Worm (Caenorhabditis elegans) whole organism, mixed stage, embryonic: ENCODE measurements around the gene Y110A2AL.1.

Experiments
- M03D4.4 ChIP-seq: sonication (generic microtip); optimal IDR thresholded peaks from 2 replicates; lab custom pipeline; 2017; ENCODE audit warnings: mild to moderate bottlenecking, missing genetic modification characterization, missing compliant biosample characterization
- bed-3 ChIP-seq: fragments of 200-800 bp; sonication (Bioruptor generic); optimal IDR thresholded peaks from 3 replicates; lab custom pipeline; 2018; ENCODE audit warnings: mild to moderate bottlenecking, missing genetic modification characterization, moderate library complexity, missing compliant biosample characterization
- blmp-1 ChIP-seq: fragments of 150-350 bp; optimal IDR thresholded peaks from 2 replicates; lab custom pipeline; 2014; ENCODE audit warnings: missing biosample characterization, missing genetic modification characterization
- ceh-39 ChIP-seq: fragments of 150-350 bp; optimal IDR thresholded peaks from 2 replicates; lab custom pipeline; 2014; ENCODE audit warnings: missing biosample characterization, missing genetic modification characterization
- ceh-43 ChIP-seq: fragments of 200-800 bp; sonication (Bioruptor generic); optimal IDR thresholded peaks from 2 replicates; lab custom pipeline; 2018; ENCODE audit warnings: mild to moderate bottlenecking, missing genetic modification characterization, moderate library complexity, missing compliant biosample characterization
- ceh-83 ChIP-seq: fragments of 200-800 bp; sonication (Bioruptor generic); optimal IDR thresholded peaks from 2 replicates; lab custom pipeline; 2018; ENCODE audit warnings: mild to moderate bottlenecking, missing genetic modification characterization, missing compliant biosample characterization
- ces-1 ChIP-seq: fragments of 150-350 bp; optimal IDR thresholded peaks from 2 replicates; lab custom pipeline; 2014; ENCODE audit warnings: missing biosample characterization, missing genetic modification reagents, missing genetic modification characterization
- drap-1 ChIP-seq: fragments of 200-800 bp; sonication (Bioruptor generic); optimal IDR thresholded peaks from 3 replicates; lab custom pipeline; 2018; ENCODE audit warnings: mild to moderate bottlenecking, missing genetic modification characterization, missing compliant biosample characterization
- elt-1 ChIP-seq: sonication (generic microtip); optimal IDR thresholded peaks from 2 replicates; lab custom pipeline; 2017; ENCODE audit warnings: missing genetic modification characterization, mild to moderate bottlenecking, missing compliant biosample characterization, antibody characterized with exemption, moderate library complexity, borderline replicate concordance; ENCODE audit not compliant: insufficient read depth
- elt-3 ChIP-seq: fragments of 150-350 bp; optimal IDR thresholded peaks from 2 replicates; lab custom pipeline; 2014; ENCODE audit warnings: missing biosample characterization, missing genetic modification characterization
- flh-1 ChIP-seq: fragments of 200-800 bp; sonication (Bioruptor generic); optimal IDR thresholded peaks from 2 replicates; lab custom pipeline; 2018; ENCODE audit warnings: mild to moderate bottlenecking, missing genetic modification characterization, moderate library complexity, missing compliant biosample characterization
- ham-2 ChIP-seq: fragments of 200-800 bp; sonication (Bioruptor generic); optimal IDR thresholded peaks from 2 replicates; lab custom pipeline; 2018; ENCODE audit warnings: mild to moderate bottlenecking, missing genetic modification characterization, missing compliant biosample characterization
- lin-13 ChIP-seq: fragments of 150-350 bp; optimal IDR thresholded peaks from 2 replicates; lab custom pipeline; 2014; ENCODE audit warnings: missing biosample characterization, missing genetic modification characterization
- lin-32 ChIP-seq: fragments of 200-800 bp; sonication (Bioruptor generic); optimal IDR thresholded peaks from 2 replicates; lab custom pipeline; 2018; ENCODE audit warnings: mild to moderate bottlenecking, missing genetic modification characterization, missing compliant biosample characterization
- lsy-2 ChIP-seq: fragments of 150-350 bp; optimal IDR thresholded peaks from 2 replicates; lab custom pipeline; 2014; ENCODE audit warnings: missing biosample characterization, missing genetic modification characterization
- mab-5 ChIP-seq: fragments of 150-350 bp; optimal IDR thresholded peaks from 2 replicates; lab custom pipeline; 2014; ENCODE audit warnings: missing biosample characterization, missing genetic modification characterization
- mep-1 ChIP-seq: fragments of 150-350 bp; optimal IDR thresholded peaks from 2 replicates; lab custom pipeline; 2017; ENCODE audit warnings: missing biosample characterization, missing genetic modification reagents, missing genetic modification characterization, inconsistent platforms
- nhr-12 ChIP-seq: fragments of 150-350 bp; optimal IDR thresholded peaks from 2 replicates; lab custom pipeline; 2014; ENCODE audit warnings: missing biosample characterization, missing genetic modification characterization
- nhr-2 ChIP-seq: fragments of 150-350 bp; optimal IDR thresholded peaks from 2 replicates; lab custom pipeline; 2014; ENCODE audit warnings: missing biosample characterization, missing genetic modification characterization
- nhr-237 ChIP-seq: fragments of 150-350 bp; optimal IDR thresholded peaks from 2 replicates; lab custom pipeline; 2014; ENCODE audit warnings: missing biosample characterization, missing genetic modification characterization
- nhr-76 ChIP-seq: sonication (generic microtip); optimal IDR thresholded peaks from 2 replicates; lab custom pipeline; 2017; ENCODE audit warnings: missing biosample characterization, missing genetic modification characterization
- pha-4 ChIP-seq: fragments of 150-350 bp; optimal IDR thresholded peaks from 2 replicates; lab custom pipeline; 2018; ENCODE audit warnings: missing biosample characterization, missing genetic modification reagents, missing genetic modification characterization
- sem-2 ChIP-seq: fragments of 200-800 bp; sonication (Bioruptor generic); optimal IDR thresholded peaks from 2 replicates; lab custom pipeline; 2018; ENCODE audit warnings: mild to moderate bottlenecking, missing genetic modification characterization, missing compliant biosample characterization
- snpc-4 ChIP-seq: fragments of 150-350 bp; optimal IDR thresholded peaks from 2 replicates; lab custom pipeline; 2014; ENCODE audit warnings: missing biosample characterization, missing genetic modification characterization
- sptf-1 ChIP-seq: sonication (generic microtip); optimal IDR thresholded peaks from 2 replicates; lab custom pipeline; 2017; ENCODE audit warnings: mild to moderate bottlenecking, missing genetic modification characterization, moderate library complexity, missing compliant biosample characterization
- tbx-8 ChIP-seq: fragments of 200-800 bp; sonication (Bioruptor generic); optimal IDR thresholded peaks from 2 replicates; lab custom pipeline; 2018; ENCODE audit warnings: mild to moderate bottlenecking, missing genetic modification characterization, moderate library complexity, missing compliant biosample characterization
- unc-120 ChIP-seq: sonication (generic microtip); optimal IDR thresholded peaks from 2 replicates; lab custom pipeline; 2017; ENCODE audit warnings: missing genetic modification characterization, missing compliant biosample characterization; ENCODE audit not compliant: poor library complexity, severe bottlenecking
- unc-39 ChIP-seq: fragments of 150-350 bp; optimal IDR thresholded peaks from 2 replicates; lab custom pipeline; 2014; ENCODE audit warnings: missing biosample characterization, missing genetic modification characterization
- unc-62 ChIP-seq: fragments of 150-350 bp; optimal IDR thresholded peaks from 2 replicates; lab custom pipeline; 2014; ENCODE audit warnings: missing biosample characterization, missing genetic modification reagents, missing genetic modification characterization
- zip-8 ChIP-seq: fragments of 150-350 bp; optimal IDR thresholded peaks from 2 replicates; lab custom pipeline; 2014; ENCODE audit warnings: missing biosample characterization, missing genetic modification characterization
- ztf-11 ChIP-seq: fragments of 150-350 bp; optimal IDR thresholded peaks from 2 replicates; lab custom pipeline; 2014; ENCODE audit warnings: missing biosample characterization, missing genetic modification characterization

The Y110A2AL.1 gene

ce11 chrII:2846552-2846951 is 28.3 kb upstream of the Y110A2AL.1 start:
- TF ChIP-seq ham-2 (GFP tag; lab: Kevin White, UChicago), result no peak

ce11 chrII:2852493-2852892 is 22.4 kb upstream of the Y110A2AL.1 start, which contains the start of gene ptc-3:
Gene ptc-3 (minus strand): TSS chrII:2852593.
- TF ChIP-seq zip-8 (tag; lab: Kevin White, UChicago) (no peak), ceh-83 (GFP tag; lab: Kevin White, UChicago) (no peak), lsy-2 (no peak)

ce11 chrII:2853767-2854166 is 21.1 kb upstream of the Y110A2AL.1 start:
- no peak for TF ChIP-seq drap-1 (GFP tag; lab: Kevin White, UChicago)
- no peak for TF ChIP-seq nhr-12 (tag; lab: Kevin White, UChicago)
- TF ChIP-seq mab-5, result no peak
- TF ChIP-seq ceh-39 (tag; lab: Kevin White, UChicago), result no peak
- TF ChIP-seq unc-39 (tag; lab: Kevin White, UChicago), result no peak
- TF ChIP-seq sptf-1 (tag; lab: Kevin White, UChicago), result no peak
- no peak for TF ChIP-seq blmp-1 (tag; lab: Kevin White, UChicago)
- no peak for TF ChIP-seq elt-3 (tag; lab: Kevin White, UChicago)
- no peak for TF ChIP-seq ces-1
- no peak for TF ChIP-seq unc-120 (tag; lab: Kevin White, UChicago)
- no peak for TF ChIP-seq snpc-4 (tag; lab: Kevin White, UChicago)

- TF ChIP-seq blmp-1 (tag; lab: Kevin White, UChicago) (peak; percentile 24), ceh-43 (GFP tag; lab: Kevin White, UChicago) (no peak)
These were observed 20.1 kb upstream of the Y110A2AL.1 start for ce11 chrII:2854794-2855193.

ce11 chrII:2856114-2856513 is 18.8 kb upstream of the Y110A2AL.1 start:
- no peak for TF ChIP-seq ham-2 (GFP tag; lab: Kevin White, UChicago)
- TF ChIP-seq lin-32 (GFP tag; lab: Kevin White, UChicago), result no peak
- no peak for TF ChIP-seq flh-1 (GFP tag; lab: Kevin White, UChicago)
- TF ChIP-seq bed-3 (GFP tag; lab: Kevin White, UChicago), result no peak
- TF ChIP-seq nhr-237, result no peak
- TF ChIP-seq unc-62 (GFP tag; lab: Kevin White, UChicago), result no peak
- TF ChIP-seq snpc-4 (tag; lab: Kevin White, UChicago), result no peak
- no peak for TF ChIP-seq ceh-83 (GFP tag; lab: Kevin White, UChicago)
- no peak for TF ChIP-seq mab-5
- TF ChIP-seq blmp-1 (tag; lab: Kevin White, UChicago), result no peak
- TF ChIP-seq M03D4.4 (tag; lab: Kevin White, UChicago), result no peak
- TF ChIP-seq ceh-43 (GFP tag; lab: Kevin White, UChicago), result no peak
- TF ChIP-seq ceh-39 (tag; lab: Kevin White, UChicago), result no peak
- TF ChIP-seq ces-1, result no peak
- TF ChIP-seq nhr-2 (tag; lab: Kevin White, UChicago), result no peak
- TF ChIP-seq nhr-12 (tag; lab: Kevin White, UChicago), result no peak
- TF ChIP-seq, all 35 proteins: peak for 0

ce11 chrII:2857559-2857958 is 17.3 kb upstream of the Y110A2AL.1 start:
- peak; percentile 49 for TF ChIP-seq elt-1 (tag; lab: Kevin White, UChicago)
- TF ChIP-seq ceh-83 (GFP tag; lab: Kevin White, UChicago), result no peak

ce11 chrII:2858851-2859250 is 16.1 kb upstream of the Y110A2AL.1 start:
- TF ChIP-seq bed-3 (GFP tag; lab: Kevin White, UChicago), result no peak
- no peak for TF ChIP-seq unc-39 (tag; lab: Kevin White, UChicago)
- TF ChIP-seq blmp-1 (tag; lab: Kevin White, UChicago), result no peak
- no peak for TF ChIP-seq sem-2 (GFP tag; lab: Kevin White, UChicago)
- TF ChIP-seq nhr-12 (tag; lab: Kevin White, UChicago), result no peak
- no peak for TF ChIP-seq elt-3 (tag; lab: Kevin White, UChicago)
- no peak for TF ChIP-seq sptf-1 (tag; lab: Kevin White, UChicago)
- no peak for TF ChIP-seq pha-4 (tag; lab: Kevin White, UChicago)
- TF ChIP-seq ztf-11 (tag; lab: Kevin White, UChicago), result no peak
- no peak for TF ChIP-seq unc-120 (tag; lab: Kevin White, UChicago)
- TF ChIP-seq ceh-43 (GFP tag; lab: Kevin White, UChicago), result no peak
- no peak for TF ChIP-seq lin-13
- TF ChIP-seq unc-62 (GFP tag; lab: Kevin White, UChicago), result no peak
- no peak for TF ChIP-seq ceh-39 (tag; lab: Kevin White, UChicago)
- TF ChIP-seq mep-1 (tag; lab: Kevin White, UChicago), result no peak
- no peak for TF ChIP-seq nhr-2 (tag; lab: Kevin White, UChicago)
- no peak for TF ChIP-seq snpc-4 (tag; lab: Kevin White, UChicago)
- TF ChIP-seq nhr-76 (tag; lab: Kevin White, UChicago), result no peak
- no peak for TF ChIP-seq tbx-8 (GFP tag; lab: Kevin White, UChicago)
